Worm (Caenorhabditis elegans): ENCODE measurements around the gene K07F5.12.

K07F5.12 gene

DNA sequence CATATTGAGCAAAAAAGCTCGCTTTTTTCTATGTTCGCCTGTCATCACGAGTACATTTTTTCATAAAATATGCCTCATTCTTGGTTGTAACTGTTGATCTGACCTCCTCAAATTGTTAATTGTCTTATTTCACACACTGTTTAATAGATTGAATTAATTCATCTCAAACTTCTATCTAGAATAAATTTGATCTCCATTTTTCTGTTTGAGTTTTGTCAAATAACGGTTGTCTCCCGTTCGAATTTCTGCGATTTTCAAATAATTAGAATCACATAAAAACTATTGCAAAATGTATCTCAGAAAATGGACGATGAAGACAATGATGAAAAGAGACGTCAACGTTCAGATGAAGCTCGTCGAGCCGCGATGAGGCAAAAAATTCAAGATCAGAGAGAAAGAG lies 6.1 kb downstream of the K07F5.12 start, which contains the start of gene K07F5.14 (continued):
- TF ChIP-seq F26F4.8 (GFP tag; conservative IDR thresholded peaks at IDR 0.05), result no peak

DNA sequence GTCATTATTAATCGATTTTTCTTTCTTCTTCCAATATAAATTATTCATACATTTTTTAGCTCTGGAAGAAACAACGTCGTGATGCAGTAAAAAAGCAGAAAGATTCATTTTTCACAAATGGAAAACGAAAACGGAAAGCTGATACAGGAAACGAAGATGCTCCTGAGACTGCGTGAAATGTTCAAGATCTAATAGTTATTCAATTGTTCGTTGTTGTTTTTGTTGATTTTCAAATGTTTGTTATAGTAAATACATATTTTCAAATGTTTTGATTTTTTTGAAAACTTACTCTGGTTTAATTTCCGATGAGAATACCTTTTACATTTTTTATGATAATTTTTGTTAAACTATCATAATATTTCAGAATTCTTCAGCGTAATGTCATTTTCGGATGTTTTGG lies 8.0 kb downstream of the K07F5.12 start, which contains the start of gene K07F5.16:
Gene K07F5.16, plus strand, starts transcription at position 301 of the 400 bp plus-strand sequence.
- TF ChIP-seq lin-39 (tag; optimal IDR thresholded peaks at IDR 0.05) (no peak), Y105C5A.15 (GFP tag; IDR thresholded peaks at IDR 0.05) (no peak), aha-1 (tag) (no peak)

ce11 chrIV:9864778-9865177 lies 9.0 kb downstream of the K07F5.12 start, which contains the start of the genes K07F5.15 and K07F5.22:
Gene K07F5.15, plus strand, starts transcription at chrIV:9865078.
Gene K07F5.22, plus strand, starts transcription at chrIV:9865078.
- TF ChIP-seq nhr-237 (tag; optimal IDR thresholded peaks at IDR 0.05) (no peak), nhr-42 (GFP tag; IDR thresholded peaks at IDR 0.05) (no peak), dmd-6 (GFP tag; IDR thresholded peaks at IDR 0.05) (no peak), spr-1 (tag; optimal IDR thresholded peaks at IDR 0.05) (no peak), saeg-2 (GFP tag; IDR thresholded peaks at IDR 0.05) (no peak), unc-39 (tag; optimal IDR thresholded peaks at IDR 0.05) (no peak), F44E2.7 (GFP tag; IDR thresholded peaks at IDR 0.05) (no peak), ces-1 (GFP tag; optimal IDR thresholded peaks at IDR 0.05) (no peak), dmd-9 (GFP tag; IDR thresholded peaks at IDR 0.05) (no peak), mep-1 (tag; optimal IDR thresholded peaks at IDR 0.05) (no peak), madf-5 (GFP tag; IDR thresholded peaks at IDR 0.05) (no peak), T26A8.4 (GFP tag; IDR thresholded peaks at IDR 0.05) (no peak), nhr-48 (tag; optimal IDR thresholded peaks at IDR 0.05) (no peak)

- peak; percentile 86 for TF ChIP-seq nhr-28 (tag; optimal IDR thresholded peaks at IDR 0.05)
- no peak for TF ChIP-seq nhr-42 (GFP tag; IDR thresholded peaks at IDR 0.05)
Observed at ce11 chrIV:9866865-9867264, 11.1 kb downstream of the K07F5.12 start.

DNA sequence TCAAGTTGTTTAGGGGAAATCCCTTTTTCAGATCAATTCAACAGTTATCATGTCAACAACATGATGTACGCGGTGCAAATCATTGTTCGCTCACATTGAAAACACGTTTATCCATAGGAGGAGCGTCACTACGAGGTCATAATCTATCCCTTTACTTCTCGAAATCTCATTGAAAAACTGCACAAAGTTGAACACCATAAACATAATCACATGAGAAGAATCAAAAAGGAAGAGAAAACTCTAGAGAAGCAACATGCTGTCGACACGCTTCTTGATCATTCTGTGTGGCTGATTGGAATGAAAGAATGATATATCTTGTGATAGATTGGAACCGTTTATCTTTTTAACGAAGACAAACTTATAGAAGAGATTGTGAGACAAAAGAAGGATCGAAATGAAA lies 12.1 kb downstream of the K07F5.12 start:
- TF ChIP-seq fos-1 (tag; optimal IDR thresholded peaks at IDR 0.05) (no peak), snpc-4 (tag; optimal IDR thresholded peaks at IDR 0.05) (no peak), F44E2.7 (GFP tag; IDR thresholded peaks at IDR 0.05) (no peak), tra-1 (GFP tag; IDR thresholded peaks at IDR 0.05) (peak; percentile 24; the same call in 1 of the 2 replicates), dmd-6 (GFP tag; IDR thresholded peaks at IDR 0.05) (peak; percentile 79), pha-4 (GFP tag; IDR thresholded peaks at IDR 0.05) (no peak), pha-4 (tag; optimal IDR thresholded peaks at IDR 0.05) (no peak), gei-8 (GFP tag; optimal IDR thresholded peaks at IDR 0.05) (peak; percentile 75), T26A8.4 (GFP tag; IDR thresholded peaks at IDR 0.05) (no peak), ceh-20 (GFP tag; IDR thresholded peaks at IDR 0.05) (peak; percentile 58; the same call in 1 of the 2 replicates), rbr-2 (tag; optimal IDR thresholded peaks at IDR 0.05) (no peak), nhr-6 (tag; optimal IDR thresholded peaks at IDR 0.05) (no peak), hlh-11 (tag; optimal IDR thresholded peaks at IDR 0.05) (peak; percentile 90), madf-9 (GFP tag; conservative IDR thresholded peaks at IDR 0.05) (no peak), unc-62 (GFP tag; optimal IDR thresholded peaks at IDR 0.05 in 1 of 2) (peak in 1 of 2 experiments; percentile 98), unc-62 (tag; optimal IDR thresholded peaks at IDR 0.05) (no peak), nhr-102 (tag; optimal IDR thresholded peaks at IDR 0.05) (peak; percentile 52), nhr-25 (tag; optimal IDR thresholded peaks at IDR 0.05; ENCODE audit: borderline replicate concordance, insufficient read depth) (peak; percentile 49), dve-1 (tag; optimal IDR thresholded peaks at IDR 0.05; ENCODE audit: insufficient read depth) (peak; percentile 6), nhr-48 (tag; optimal IDR thresholded peaks at IDR 0.05) (peak; percentile 98), mxl-3 (GFP tag; optimal IDR thresholded peaks at IDR 0.05) (peak; percentile 86), mes-2 (tag; optimal IDR thresholded peaks at IDR 0.05; ENCODE audit: poor library complexity, severe bottlenecking) (peak; percentile 41), mdl-1 (tag; optimal IDR thresholded peaks at IDR 0.05) (peak in 1 of 2 experiments; percentile 72), Y105C5A.15 (GFP tag; IDR thresholded peaks at IDR 0.05) (no peak), lsy-2 (tag; optimal IDR thresholded peaks at IDR 0.05) (peak; percentile 5 to 79), duxl-1 (tag; optimal IDR thresholded peaks at IDR 0.05; ENCODE audit: poor library complexity) (peak; percentile 9), R02D3.7 (tag; optimal IDR thresholded peaks at IDR 0.05) (no peak), ZK546.5 (tag; optimal IDR thresholded peaks at IDR 0.05) (no peak), set-16 (GFP tag; IDR thresholded peaks at IDR 0.05) (no peak), mep-1 (tag; optimal IDR thresholded peaks at IDR 0.05) (peak; percentile 59), madf-5 (GFP tag; IDR thresholded peaks at IDR 0.05) (no peak), nhr-10 (tag; optimal IDR thresholded peaks at IDR 0.05) (peak; percentile 14)
